Worm (Caenorhabditis elegans): ENCODE data around the gene perm-1.

DNA sequence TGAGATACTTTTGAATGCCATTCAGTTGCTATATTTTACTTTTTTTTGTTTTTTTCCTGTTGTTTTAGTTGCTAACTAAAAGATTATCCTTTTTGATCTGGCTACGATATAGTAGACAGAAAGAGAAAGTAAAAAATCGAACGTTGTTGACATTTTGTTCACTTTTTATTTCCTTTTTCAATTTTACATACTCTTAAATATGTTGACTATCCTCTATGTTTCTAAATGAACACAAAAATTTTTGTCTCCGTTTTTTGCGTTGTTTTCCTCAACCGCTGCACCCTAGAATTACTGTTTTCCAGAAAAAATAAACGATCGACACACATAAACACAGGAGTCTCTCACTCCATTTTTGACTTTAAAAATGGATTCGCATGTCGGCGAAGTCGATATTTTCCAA lies 38.6 kb upstream of the perm-1 start, which contains the start of gene klp-3:
- TF ChIP-seq pat-9 (tag; optimal IDR thresholded peaks at IDR 0.05), result no peak
- no peak for TF ChIP-seq ama-1 (optimal IDR thresholded peaks at IDR 0.05)
- TF ChIP-seq ceh-9 (tag; optimal IDR thresholded peaks at IDR 0.05), result no peak
- no peak for TF ChIP-seq pha-4 (tag; optimal IDR thresholded peaks at IDR 0.05)
- TF ChIP-seq elt-2 (tag; optimal IDR thresholded peaks at IDR 0.05), result no peak
- no peak for TF ChIP-seq sdc-2 (tag; optimal IDR thresholded peaks at IDR 0.05)
- no peak for TF ChIP-seq hlh-6 (tag; optimal IDR thresholded peaks at IDR 0.05)
- TF ChIP-seq Y22D7AL.16 (tag; optimal IDR thresholded peaks at IDR 0.05), result no peak
- TF ChIP-seq pqm-1 (tag; optimal IDR thresholded peaks at IDR 0.05), result no peak
- TF ChIP-seq dve-1 (tag; optimal IDR thresholded peaks at IDR 0.05), result no peak
- TF ChIP-seq nhr-11 (tag; optimal IDR thresholded peaks at IDR 0.05), result no peak

Data from whole organism, late embryonic.